In the genomic region with DNA sequence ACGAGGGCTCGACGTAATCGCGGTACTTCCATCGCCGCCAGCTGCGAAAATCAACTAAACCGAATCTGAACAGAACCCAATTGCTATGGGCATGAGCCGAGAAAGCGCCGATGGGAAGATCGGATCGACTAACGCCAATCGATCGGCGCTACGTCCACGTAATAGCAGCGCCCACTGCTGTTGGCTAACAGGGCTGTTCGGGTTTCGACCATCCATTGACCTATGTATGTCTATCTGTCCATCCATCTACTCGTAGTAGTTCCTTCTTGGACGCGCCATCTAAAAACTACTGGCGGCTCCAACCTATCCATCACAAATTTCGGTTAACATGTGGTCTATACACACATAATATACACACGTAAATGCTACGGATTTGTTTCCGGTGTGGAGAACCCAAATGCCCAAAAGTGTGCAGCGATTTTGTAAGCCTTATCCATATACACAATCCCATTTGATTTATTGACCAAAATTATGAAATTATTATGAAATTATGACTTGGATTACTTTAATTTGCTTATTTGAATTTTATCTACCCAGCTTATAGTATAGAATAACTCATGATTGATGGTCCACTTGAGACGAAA, we compare ENCODE assay signal across 4 fruit fly cellular contexts.
A peak's percentile ranks its signal among the peaks of the same experiment; 100 is the strongest.
TF ChIP-seq lines count a peak whose summit lies in the region.

A gene (minus strand): TSS at position 51 of the 584 bp plus-strand sequence.

- peak; percentile 31 to 42 for TF ChIP-seq CTCF in S2 (optimal IDR thresholded peaks at IDR 0.05; lab: Kevin White, UChicago)
- peak; percentile 58 for TF ChIP-seq CTCF in whole organism, embryonic (GFP tag; optimal IDR thresholded peaks at IDR 0.05; lab: Kevin White, UChicago)

TF ChIP-seq in whole organism, adult, 20 proteins besides CTCF, POLR2A, EP300 and RAD21:
- TF ChIP-seq cic (GFP tag; optimal IDR thresholded peaks at IDR 0.05; lab: Kevin White, UChicago): peak; percentile 33
- no peak for TF ChIP-seq pad (GFP tag; optimal IDR thresholded peaks at IDR 0.05; lab: Kevin White, UChicago)
TF ChIP-seq in whole organism, adult: peak in this region for 1.

TF ChIP-seq in whole organism, embryonic, 481 proteins besides CTCF, POLR2A, EP300 and RAD21 (continues in another document):
- TF ChIP-seq peb (GFP tag; IDR thresholded peaks at IDR 0.05; lab: Robert Waterston, UW) (no peak), CG4360 (GFP tag; IDR thresholded peaks at IDR 0.05; lab: Robert Waterston, UW) (no peak), sima (GFP tag; optimal IDR thresholded peaks at IDR 0.05; lab: Kevin White, UChicago) (no peak), Meics (GFP tag; optimal IDR thresholded peaks at IDR 0.05; lab: Kevin White, UChicago) (peak; percentile 29), CG32532 (GFP tag; IDR thresholded peaks at IDR 0.05; lab: Robert Waterston, UW) (no peak), CG4328 (GFP tag; optimal IDR thresholded peaks at IDR 0.05; lab: Kevin White, UChicago) (no peak), sr (GFP tag; IDR thresholded peaks at IDR 0.05; lab: Robert Waterston, UW) (no peak), Awh (GFP tag; IDR thresholded peaks at IDR 0.05; lab: Robert Waterston, UW) (no peak), prd (optimal IDR thresholded peaks at IDR 0.05; lab: Kevin White, UChicago) (no peak), prd (GFP tag; IDR thresholded peaks at IDR 0.05; lab: Robert Waterston, UW) (no peak), BtbVII (GFP tag; optimal IDR thresholded peaks at IDR 0.05; lab: Kevin White, UChicago) (no peak), Antp (GFP tag; optimal IDR thresholded peaks at IDR 0.05; lab: Kevin White, UChicago) (no peak), otp (GFP tag; IDR thresholded peaks at IDR 0.05; lab: Robert Waterston, UW) (no peak), ara (GFP tag; IDR thresholded peaks at IDR 0.05; lab: Robert Waterston, UW) (no peak), CG3407 (GFP tag; optimal IDR thresholded peaks at IDR 0.05; lab: Kevin White, UChicago) (no peak), scrt (GFP tag; optimal IDR thresholded peaks at IDR 0.05; lab: Kevin White, UChicago) (no peak), ro (GFP tag; IDR thresholded peaks at IDR 0.05; lab: Robert Waterston, UW) (no peak), sug (tag; optimal IDR thresholded peaks at IDR 0.05; lab: Kevin White, UChicago) (peak; percentile 4), CG31365 (tag; optimal IDR thresholded peaks at IDR 0.05; lab: Kevin White, UChicago) (no peak), CG8944 (GFP tag; optimal IDR thresholded peaks at IDR 0.05; lab: Kevin White, UChicago) (no peak), lab (GFP tag; optimal IDR thresholded peaks at IDR 0.05; lab: Kevin White, UChicago) (peak; percentile 10), crp (GFP tag; optimal IDR thresholded peaks at IDR 0.05; lab: Kevin White, UChicago) (no peak), CG4617 (GFP tag; optimal IDR thresholded peaks at IDR 0.05; lab: Kevin White, UChicago; ENCODE audit: borderline replicate concordance) (no peak), mld (GFP tag; IDR thresholded peaks at IDR 0.05; lab: Robert Waterston, UW; ENCODE audit: partially characterized antibody) (no peak), crol (GFP tag; IDR thresholded peaks at IDR 0.05; lab: Robert Waterston, UW) (no peak), pita (GFP tag; optimal IDR thresholded peaks at IDR 0.05; lab: Kevin White, UChicago) (peak; percentile 10), Ets65A (GFP tag; lab: Kevin White, UChicago) (no peak), onecut (GFP tag; IDR thresholded peaks at IDR 0.05; lab: Robert Waterston, UW) (no peak), bcd (GFP tag; optimal IDR thresholded peaks at IDR 0.05; lab: Kevin White, UChicago) (no peak), CG2116 (GFP tag; optimal IDR thresholded peaks at IDR 0.05; lab: Kevin White, UChicago) (no peak), Sry-β (GFP tag; optimal IDR thresholded peaks at IDR 0.05; lab: Kevin White, UChicago) (no peak), CG17612 (GFP tag; IDR thresholded peaks at IDR 0.05; lab: Robert Waterston, UW) (no peak), HmgZ (tag; optimal IDR thresholded peaks at IDR 0.05; lab: Kevin White, UChicago) (peak; percentile 19), gfzf (GFP tag; optimal IDR thresholded peaks at IDR 0.05; lab: Kevin White, UChicago) (no peak), Adf1 (GFP tag; IDR thresholded peaks at IDR 0.05; lab: Robert Waterston, UW) (no peak), NC2α (GFP tag; optimal IDR thresholded peaks at IDR 0.05; lab: Kevin White, UChicago) (no peak), aop (GFP tag; IDR thresholded peaks at IDR 0.05; lab: Robert Waterston, UW) (no peak), Ada2b (GFP tag; IDR thresholded peaks at IDR 0.05; lab: Robert Waterston, UW) (no peak), Mad (GFP tag; optimal IDR thresholded peaks at IDR 0.05; lab: Kevin White, UChicago) (no peak), CG1024 (GFP tag; IDR thresholded peaks at IDR 0.05; lab: Robert Waterston, UW) (no peak), CG30431 (GFP tag; optimal IDR thresholded peaks at IDR 0.05; lab: Kevin White, UChicago) (no peak), C15 (GFP tag; IDR thresholded peaks at IDR 0.05; lab: Robert Waterston, UW) (no peak), CG3163 (GFP tag; optimal IDR thresholded peaks at IDR 0.05; lab: Kevin White, UChicago) (no peak)

TF ChIP-seq in whole organism, prepupa, 60 proteins besides CTCF, POLR2A, EP300 and RAD21:
- no peak for TF ChIP-seq Eip75B (GFP tag; optimal IDR thresholded peaks at IDR 0.05; lab: Kevin White, UChicago)
- no peak for TF ChIP-seq Eip93F (GFP tag; optimal IDR thresholded peaks at IDR 0.05; lab: Kevin White, UChicago)
- no peak for TF ChIP-seq topi (GFP tag; optimal IDR thresholded peaks at IDR 0.05; lab: Kevin White, UChicago)
- no peak for TF ChIP-seq salr (GFP tag; optimal IDR thresholded peaks at IDR 0.05; lab: Kevin White, UChicago)
- TF ChIP-seq CG10631 (GFP tag; optimal IDR thresholded peaks at IDR 0.05; lab: Kevin White, UChicago): no peak
- no peak for TF ChIP-seq Sox14 (GFP tag; optimal IDR thresholded peaks at IDR 0.05; lab: Kevin White, UChicago)
- TF ChIP-seq CG8119 (GFP tag; IDR thresholded peaks at IDR 0.05; lab: Robert Waterston, UW): no peak
- peak; percentile 52 for TF ChIP-seq Eip78C (GFP tag; lab: Kevin White, UChicago)
- TF ChIP-seq CG32006 (GFP tag; optimal IDR thresholded peaks at IDR 0.05; lab: Kevin White, UChicago): no peak
- no peak for TF ChIP-seq eg (GFP tag; IDR thresholded peaks at IDR 0.05; lab: Robert Waterston, UW)
- TF ChIP-seq CG8319 (GFP tag; optimal IDR thresholded peaks at IDR 0.05; lab: Kevin White, UChicago): no peak
- TF ChIP-seq Blimp-1 (GFP tag; optimal IDR thresholded peaks at IDR 0.05; lab: Kevin White, UChicago): no peak
- TF ChIP-seq svp (GFP tag; lab: Kevin White, UChicago): peak; percentile 79
- TF ChIP-seq vri (GFP tag; optimal IDR thresholded peaks at IDR 0.05; lab: Kevin White, UChicago): peak; percentile 5
- no peak for TF ChIP-seq CG11902 (GFP tag; optimal IDR thresholded peaks at IDR 0.05; lab: Kevin White, UChicago)
- no peak for TF ChIP-seq fd85E (GFP tag; optimal IDR thresholded peaks at IDR 0.05; lab: Kevin White, UChicago)
- TF ChIP-seq cyc (GFP tag; optimal IDR thresholded peaks at IDR 0.05; lab: Kevin White, UChicago): no peak
- TF ChIP-seq CG6163 (GFP tag; IDR thresholded peaks at IDR 0.05; lab: Robert Waterston, UW): no peak
- no peak for TF ChIP-seq CG8632 (GFP tag; optimal IDR thresholded peaks at IDR 0.05; lab: Kevin White, UChicago)
- TF ChIP-seq lz (GFP tag; optimal IDR thresholded peaks at IDR 0.05; lab: Kevin White, UChicago): no peak
- no peak for TF ChIP-seq CG4318 (GFP tag; optimal IDR thresholded peaks at IDR 0.05; lab: Kevin White, UChicago)
- no peak for TF ChIP-seq Met (GFP tag; optimal IDR thresholded peaks at IDR 0.05; lab: Kevin White, UChicago)
- TF ChIP-seq Gug (GFP tag; IDR thresholded peaks at IDR 0.05; lab: Robert Waterston, UW): no peak
- TF ChIP-seq CG1621 (tag; optimal IDR thresholded peaks at IDR 0.05; lab: Kevin White, UChicago): no peak
- no peak for TF ChIP-seq Hr39 (GFP tag; optimal IDR thresholded peaks at IDR 0.05; lab: Kevin White, UChicago)
- no peak for TF ChIP-seq CG6792 (GFP tag; optimal IDR thresholded peaks at IDR 0.05; lab: Kevin White, UChicago)
- no peak for TF ChIP-seq fkh (GFP tag; optimal IDR thresholded peaks at IDR 0.05; lab: Kevin White, UChicago)
